Worm (Caenorhabditis elegans): ENCODE data around the gene F55G11.6.

DNA sequence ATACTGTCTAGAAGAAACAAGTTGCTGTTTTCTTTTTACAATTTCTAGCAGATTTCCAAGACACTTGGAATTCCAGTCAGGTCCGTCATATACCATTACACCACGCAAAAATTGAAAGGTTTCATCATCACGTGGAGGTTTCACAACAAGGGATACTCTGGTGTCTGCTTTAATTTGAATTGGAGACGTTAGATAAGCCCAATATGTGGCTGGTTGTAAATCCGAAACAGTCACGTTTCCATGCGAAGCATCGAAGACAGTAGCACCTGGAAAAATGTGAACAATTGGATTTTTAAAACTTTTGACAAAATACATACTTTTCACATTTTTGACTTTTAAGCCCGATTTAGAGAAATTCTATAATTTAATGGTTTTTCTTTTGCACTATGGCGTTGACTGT is 32.8 kb downstream of the F55G11.6 start:
- no peak for TF ChIP-seq tab-1 (GFP tag; IDR thresholded peaks at IDR 0.05)
- TF ChIP-seq flt-1 (GFP tag; IDR thresholded peaks at IDR 0.05): no peak
- TF ChIP-seq ztf-29 (GFP tag; IDR thresholded peaks at IDR 0.05): no peak
